Fruit fly (Drosophila melanogaster): ENCODE measurements around the gene Arpc3B.

Gene Arpc3B

DNA sequence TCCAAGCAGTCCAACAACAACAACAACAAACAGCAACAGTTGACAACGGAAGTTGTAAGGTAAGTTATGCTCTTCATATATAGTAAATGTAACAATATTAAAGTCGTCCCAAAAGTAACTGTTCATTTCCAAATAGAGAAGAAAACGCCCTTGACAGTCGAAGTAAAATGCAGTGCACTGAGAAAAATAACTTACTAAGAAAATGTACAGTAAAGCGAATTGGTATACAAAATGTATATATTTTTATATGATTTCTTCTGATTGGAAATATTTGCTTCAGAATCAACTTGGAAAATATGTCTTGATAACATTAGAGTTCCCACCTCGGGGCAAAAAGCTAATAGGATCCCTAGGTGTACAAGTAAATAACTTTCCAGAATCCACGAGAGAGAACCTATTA lies 2.3 kb upstream of the Arpc3B start (continued):
- no peak for TF ChIP-seq CG12155 (GFP tag; optimal IDR thresholded peaks at IDR 0.05)
- no peak for TF ChIP-seq Bdp1 (GFP tag; optimal IDR thresholded peaks at IDR 0.05)
- no peak for TF ChIP-seq Gsc (GFP tag; IDR thresholded peaks at IDR 0.05)
- no peak for TF ChIP-seq D19B (GFP tag; optimal IDR thresholded peaks at IDR 0.05)
- peak; percentile 43 for TF ChIP-seq gem (tag; optimal IDR thresholded peaks at IDR 0.05)
- TF ChIP-seq ind (GFP tag; optimal IDR thresholded peaks at IDR 0.05) = no peak
- TF ChIP-seq Gug (GFP tag; IDR thresholded peaks at IDR 0.05) = no peak
- TF ChIP-seq Ssrp (tag; optimal IDR thresholded peaks at IDR 0.05) = peak; percentile 12
- TF ChIP-seq CG11504 (tag; optimal IDR thresholded peaks at IDR 0.05) = peak; percentile 11
- TF ChIP-seq Lhr (GFP tag; optimal IDR thresholded peaks at IDR 0.05) = no peak
- peak; percentile 21 for TF ChIP-seq grau (tag; optimal IDR thresholded peaks at IDR 0.05)
- no peak for TF ChIP-seq CG18476 (GFP tag; optimal IDR thresholded peaks at IDR 0.05)
- TF ChIP-seq CG15269 (tag; optimal IDR thresholded peaks at IDR 0.05) = peak; percentile 28
- no peak for TF ChIP-seq CG13894 (tag; optimal IDR thresholded peaks at IDR 0.05)
- TF ChIP-seq CG17186 (GFP tag; optimal IDR thresholded peaks at IDR 0.05) = no peak
- TF ChIP-seq CG7839 (tag; optimal IDR thresholded peaks at IDR 0.05) = peak; percentile 6
- TF ChIP-seq CG4404 (GFP tag; IDR thresholded peaks at IDR 0.05) = no peak
- TF ChIP-seq trem (tag; optimal IDR thresholded peaks at IDR 0.05) = no peak
- TF ChIP-seq Bteb2 (GFP tag; optimal IDR thresholded peaks at IDR 0.05) = no peak
- no peak for TF ChIP-seq ap (GFP tag; IDR thresholded peaks at IDR 0.05)
- no peak for TF ChIP-seq pzg (GFP tag; optimal IDR thresholded peaks at IDR 0.05)
- TF ChIP-seq odd (GFP tag; optimal IDR thresholded peaks at IDR 0.05) = no peak
- TF ChIP-seq inv (GFP tag; IDR thresholded peaks at IDR 0.05; ENCODE audit: partially characterized antibody) = no peak
- no peak for TF ChIP-seq CG10267 (tag; optimal IDR thresholded peaks at IDR 0.05)
- peak; percentile 1 for TF ChIP-seq CG10979 (tag; optimal IDR thresholded peaks at IDR 0.05)
- TF ChIP-seq ken (GFP tag; IDR thresholded peaks at IDR 0.05) = no peak
- TF ChIP-seq Hr3 (GFP tag; optimal IDR thresholded peaks at IDR 0.05) = no peak
- TF ChIP-seq CG30020 (tag; optimal IDR thresholded peaks at IDR 0.05) = no peak
- peak; percentile 5 for TF ChIP-seq CG17359 (tag; optimal IDR thresholded peaks at IDR 0.05)
- no peak for TF ChIP-seq CG31441 (GFP tag; IDR thresholded peaks at IDR 0.05)
- no peak for TF ChIP-seq Atf6 (GFP tag; IDR thresholded peaks at IDR 0.05)
- no peak for TF ChIP-seq az2 (GFP tag; optimal IDR thresholded peaks at IDR 0.05)
- TF ChIP-seq CG9437 (GFP tag; optimal IDR thresholded peaks at IDR 0.05) = no peak
- TF ChIP-seq Nf-YC (tag; optimal IDR thresholded peaks at IDR 0.05) = no peak
- no peak for TF ChIP-seq Meics (GFP tag; optimal IDR thresholded peaks at IDR 0.05)
- peak in 1 of 2 experiments; percentile 82 for TF ChIP-seq insv (GFP tag; optimal IDR thresholded peaks at IDR 0.05)
- no peak for TF ChIP-seq CG11695 (GFP tag; IDR thresholded peaks at IDR 0.05)
- TF ChIP-seq CG18262 (tag; optimal IDR thresholded peaks at IDR 0.05) = peak; percentile 10
- no peak for TF ChIP-seq nerfin-2 (GFP tag; IDR thresholded peaks at IDR 0.05; ENCODE audit: partially characterized antibody)
- TF ChIP-seq zf30C (GFP tag; optimal IDR thresholded peaks at IDR 0.05) = peak; percentile 22
- TF ChIP-seq pfk (GFP tag; optimal IDR thresholded peaks at IDR 0.05) = no peak
- no peak for TF ChIP-seq ase (GFP tag; IDR thresholded peaks at IDR 0.05)
- TF ChIP-seq CG3726 (GFP tag; IDR thresholded peaks at IDR 0.05) = no peak
- TF ChIP-seq kah (GFP tag; optimal IDR thresholded peaks at IDR 0.05) = no peak
- TF ChIP-seq CG14667 (GFP tag; IDR thresholded peaks at IDR 0.05) = no peak
- TF ChIP-seq CG17328 (GFP tag; IDR thresholded peaks at IDR 0.05) = no peak
- TF ChIP-seq Xrp1 (GFP tag; IDR thresholded peaks at IDR 0.05) = 0 out of 2 replicates have a peak, but pooled peaks have one; percentile 17
- TF ChIP-seq CG2129 (GFP tag; IDR thresholded peaks at IDR 0.05; ENCODE audit: partially characterized antibody) = no peak
- peak in 1 of 2 experiments; percentile 11 for TF ChIP-seq Hr51 (GFP tag; optimal IDR thresholded peaks at IDR 0.05)

Measured in whole organism, embryonic.